Fruit fly (Drosophila melanogaster) whole organism, embryonic: Measurements from ENCODE around the gene CG14221.

Experiments
- Adf1 ChIP-seq: fragments of 200-800 bp; sonication (Bioruptor generic); IDR thresholded peaks from 2 replicates; pipeline ENCODE4 v1.3.6; 2022; ENCODE audit warnings: missing biosample characterization, missing genetic modification characterization
- Blimp-1 ChIP-seq: fragments of 200-800 bp; sonication (Bioruptor generic); optimal IDR thresholded peaks from 3 replicates; lab custom pipeline; 2018; ENCODE audit warnings: missing biosample characterization, missing genetic modification characterization, mild to moderate bottlenecking, moderate library complexity, missing genetic modification reagents
- CG10274 ChIP-seq: fragments of 200-800 bp; sonication (Bioruptor generic); optimal IDR thresholded peaks from 3 replicates; lab custom pipeline; 2017; ENCODE audit warnings: missing biosample characterization, mild to moderate bottlenecking, missing genetic modification characterization
- CG12155 ChIP-seq: fragments of 200-800 bp; sonication (Bioruptor generic); optimal IDR thresholded peaks from 3 replicates; lab custom pipeline; 2016; ENCODE audit warnings: missing biosample characterization, missing genetic modification characterization
- CG12744 ChIP-seq: fragments of 200-800 bp; sonication (Bioruptor generic); optimal IDR thresholded peaks from 2 replicates; lab custom pipeline; 2016; ENCODE audit warnings: missing biosample characterization, missing genetic modification characterization
- CG12942 ChIP-seq: fragments of 200-800 bp; sonication (Bioruptor generic); optimal IDR thresholded peaks from 3 replicates; lab custom pipeline; 2016; ENCODE audit warnings: missing biosample characterization, missing genetic modification characterization
- CG17186 ChIP-seq: fragments of 200-800 bp; sonication (Bioruptor generic); optimal IDR thresholded peaks from 3 replicates; lab custom pipeline; 2017; ENCODE audit warnings: missing biosample characterization, missing genetic modification reagents, missing genetic modification characterization
- CG17328 ChIP-seq: fragments of 200-800 bp; sonication (Bioruptor generic); IDR thresholded peaks from 2 replicates; pipeline ENCODE4 v1.3.6; 2022; ENCODE audit warnings: missing biosample characterization, missing genetic modification characterization
- CG18599 ChIP-seq: fragments of 200-800 bp; sonication (Bioruptor generic); optimal IDR thresholded peaks from 3 replicates; lab custom pipeline; 2017; ENCODE audit warnings: missing biosample characterization, missing genetic modification characterization, mild to moderate bottlenecking, moderate library complexity, missing genetic modification reagents
- CG31441 ChIP-seq: fragments of 200-800 bp; sonication (Bioruptor generic); IDR thresholded peaks from 2 replicates; pipeline ENCODE4 v1.3.6; 2022; ENCODE audit warnings: missing biosample characterization, missing genetic modification characterization
- CG4854 ChIP-seq: fragments of 200-800 bp; sonication (Bioruptor generic); optimal IDR thresholded peaks from 2 replicates; lab custom pipeline; 2016; ENCODE audit warnings: missing biosample characterization, missing genetic modification characterization, inconsistent platforms
- CG7357 ChIP-seq: fragments of 200-800 bp; sonication (Bioruptor generic); IDR thresholded peaks from 3 replicates; pipeline ENCODE4 v1.3.6; 2022; ENCODE audit warnings: missing biosample characterization, missing genetic modification characterization
- CG7963 ChIP-seq: fragments of 200-800 bp; sonication (Bioruptor generic); IDR thresholded peaks from 3 replicates; pipeline ENCODE4 v1.3.6; 2022; ENCODE audit warnings: missing biosample characterization, missing genetic modification characterization; ENCODE audit not compliant: partially characterized antibody
- CG8765 ChIP-seq: fragments of 200-800 bp; sonication (Bioruptor generic); IDR thresholded peaks from 2 replicates; pipeline ENCODE4 v1.3.6; 2022; ENCODE audit warnings: missing biosample characterization, missing genetic modification characterization
- CG9215 ChIP-seq: fragments of 200-800 bp; sonication (Bioruptor generic); IDR thresholded peaks from 2 replicates; pipeline ENCODE4 v1.3.6; 2022; ENCODE audit warnings: missing biosample characterization, missing genetic modification characterization
- CG9817 ChIP-seq: fragments of 200-800 bp; sonication (Bioruptor generic); optimal IDR thresholded peaks from 2 replicates; lab custom pipeline; 2018; ENCODE audit warnings: missing biosample characterization, mild to moderate bottlenecking, missing genetic modification characterization, moderate library complexity
- CoRest ChIP-seq: fragments of 200-800 bp; sonication (Bioruptor generic); optimal IDR thresholded peaks from 3 replicates; lab custom pipeline; 2018; ENCODE audit warnings: missing biosample characterization, mild to moderate bottlenecking, missing genetic modification characterization, moderate library complexity
- D ChIP-seq, 2 experiments: fragments of 200-800 bp in 1 of 2; fragments of >200 bp in 1 of 2; sonication (Bioruptor generic) in 1 of 2; optimal IDR thresholded peaks; 2 replicates in 1 of 2; 3 replicates in 1 of 2; lab custom pipeline; 2017; ENCODE audit warnings: mild to moderate bottlenecking in 1 of 2, missing biosample characterization in 1 of 2, missing genetic modification characterization in 1 of 2, missing genetic modification reagents in 1 of 2
- ERR ChIP-seq: fragments of 200-800 bp; sonication (Bioruptor generic); optimal IDR thresholded peaks from 2 replicates; lab custom pipeline; 2016; ENCODE audit warnings: missing biosample characterization, missing genetic modification characterization
- Ets65A ChIP-seq: fragments of 200-800 bp; sonication (Bioruptor generic); peaks from one replicate; lab custom pipeline; 2016; ENCODE audit warnings: missing biosample characterization, missing genetic modification characterization
- Fer2 ChIP-seq: fragments of 200-800 bp; sonication (Bioruptor generic); optimal IDR thresholded peaks from 2 replicates; lab custom pipeline; 2018; ENCODE audit warnings: missing biosample characterization, mild to moderate bottlenecking, missing genetic modification characterization, moderate library complexity
- GATAe ChIP-seq: fragments of 200-800 bp; sonication (Bioruptor generic); conservative IDR thresholded peaks from 2 replicates; pipeline ENCODE4 v1.3.6; 2022; ENCODE audit warnings: missing biosample characterization, missing genetic modification characterization
- Hr51 ChIP-seq, 2 experiments: fragments of 200-800 bp; sonication (Bioruptor generic); optimal IDR thresholded peaks; 2 replicates in 1 of 2; 3 replicates in 1 of 2; lab custom pipeline; 2016 to 2018; ENCODE audit warnings: missing biosample characterization in 2 of 2, missing genetic modification characterization in 2 of 2, mild to moderate bottlenecking in 1 of 2, moderate library complexity in 1 of 2
- Lpt ChIP-seq: fragments of >200 bp; optimal IDR thresholded peaks from 2 replicates; lab custom pipeline; 2018; ENCODE audit warnings: missing biosample characterization, missing genetic modification characterization
- MTF-1 ChIP-seq: fragments of 200-800 bp; sonication (Bioruptor generic); optimal IDR thresholded peaks from 2 replicates; lab custom pipeline; 2018; ENCODE audit warnings: missing biosample characterization, mild to moderate bottlenecking, missing genetic modification characterization, borderline replicate concordance
- Spps ChIP-seq: fragments of 200-800 bp; sonication (Bioruptor generic); optimal IDR thresholded peaks from 2 replicates; lab custom pipeline; 2018; ENCODE audit warnings: missing biosample characterization, mild to moderate bottlenecking, missing genetic modification characterization
- ab ChIP-seq: fragments of 200-800 bp; sonication (Bioruptor generic); optimal IDR thresholded peaks from 2 replicates; lab custom pipeline; 2016; ENCODE audit warnings: missing biosample characterization, missing genetic modification characterization
- bab2 ChIP-seq: fragments of 200-800 bp; sonication (Bioruptor generic); optimal IDR thresholded peaks from 2 replicates; lab custom pipeline; 2016; ENCODE audit warnings: missing biosample characterization, missing genetic modification characterization
- btn ChIP-seq: fragments of 200-800 bp; sonication (Bioruptor generic); optimal IDR thresholded peaks from 2 replicates; lab custom pipeline; 2016; ENCODE audit warnings: missing biosample characterization, missing genetic modification characterization
- cad ChIP-seq: fragments of >200 bp; optimal IDR thresholded peaks from 2 replicates; lab custom pipeline; 2017; ENCODE audit warnings: missing biosample characterization, missing genetic modification characterization
- ci ChIP-seq: fragments of 200-800 bp; sonication (Bioruptor generic); IDR thresholded peaks from 3 replicates; pipeline ENCODE4 v1.3.6; 2022; ENCODE audit warnings: missing biosample characterization, missing genetic modification characterization
- dan ChIP-seq: fragments of 200-800 bp; sonication (Bioruptor generic); IDR thresholded peaks from 2 replicates; pipeline ENCODE4 v1.3.6; 2022; ENCODE audit warnings: missing biosample characterization, missing genetic modification characterization
- dpn ChIP-seq, 2 experiments: fragments of 200-800 bp; sonication (Bioruptor generic); optimal IDR thresholded peaks; 3 replicates each; lab custom pipeline; 2016; ENCODE audit warnings: missing biosample characterization in 2 of 2, missing genetic modification characterization in 2 of 2
- ems ChIP-seq: fragments of 200-800 bp; sonication (Bioruptor generic); optimal IDR thresholded peaks from 3 replicates; lab custom pipeline; 2016; ENCODE audit warnings: missing biosample characterization, missing genetic modification characterization
- esg ChIP-seq: fragments of 200-800 bp; sonication (Bioruptor generic); conservative IDR thresholded peaks from 2 replicates; pipeline ENCODE4 v1.3.6; 2022; ENCODE audit warnings: missing biosample characterization, missing genetic modification characterization
- gfzf ChIP-seq: fragments of 200-800 bp; sonication (Bioruptor generic); optimal IDR thresholded peaks from 2 replicates; lab custom pipeline; 2016; ENCODE audit warnings: missing biosample characterization, mild to moderate bottlenecking, missing genetic modification characterization, moderate library complexity
- gsb-n ChIP-seq: fragments of 200-800 bp; sonication (Bioruptor generic); optimal IDR thresholded peaks from 3 replicates; lab custom pipeline; 2018; ENCODE audit warnings: missing biosample characterization, mild to moderate bottlenecking, missing genetic modification characterization
- inv ChIP-seq: fragments of 200-800 bp; sonication (Bioruptor generic); IDR thresholded peaks from 2 replicates; pipeline ENCODE4 v1.3.6; 2022; ENCODE audit warnings: missing biosample characterization, missing genetic modification characterization; ENCODE audit not compliant: partially characterized antibody
- jing ChIP-seq: fragments of 200-800 bp; sonication (Bioruptor generic); optimal IDR thresholded peaks from 2 replicates; lab custom pipeline; 2018; ENCODE audit warnings: missing biosample characterization, mild to moderate bottlenecking, missing genetic modification characterization
- lbe ChIP-seq: fragments of 200-800 bp; sonication (Bioruptor generic); optimal IDR thresholded peaks from 2 replicates; lab custom pipeline; 2016; ENCODE audit warnings: missing biosample characterization, mild to moderate bottlenecking, missing genetic modification characterization
- pho ChIP-seq: fragments of 200-800 bp; sonication (Bioruptor generic); optimal IDR thresholded peaks from 2 replicates; lab custom pipeline; 2016; ENCODE audit warnings: missing biosample characterization, missing genetic modification characterization
- ranshi ChIP-seq: fragments of 200-800 bp; sonication (Bioruptor generic); IDR thresholded peaks from 2 replicates; pipeline ENCODE4 v1.3.6; 2022; ENCODE audit warnings: missing biosample characterization, missing genetic modification characterization
- rib ChIP-seq: fragments of 200-800 bp; sonication (Bioruptor generic); IDR thresholded peaks from 2 replicates; pipeline ENCODE4 v1.3.6; 2022; ENCODE audit warnings: missing biosample characterization, missing genetic modification characterization
- sens-2 ChIP-seq: fragments of 200-800 bp; sonication (Bioruptor generic); IDR thresholded peaks from 2 replicates; pipeline ENCODE4 v1.3.6; 2022; ENCODE audit warnings: missing biosample characterization, missing genetic modification characterization
- stc ChIP-seq: fragments of 200-800 bp; sonication (Bioruptor generic); IDR thresholded peaks from 2 replicates; pipeline ENCODE4 v1.3.6; 2022; ENCODE audit warnings: missing biosample characterization, missing genetic modification characterization
- tap ChIP-seq: fragments of 200-800 bp; optimal IDR thresholded peaks from 3 replicates; lab custom pipeline; 2019; ENCODE audit warnings: missing biosample characterization, mild to moderate bottlenecking, missing genetic modification characterization, moderate library complexity
- usp ChIP-seq: fragments of >200 bp; optimal IDR thresholded peaks from 2 replicates; lab custom pipeline; 2017; ENCODE audit warnings: missing biosample characterization, missing genetic modification characterization
- vnd ChIP-seq: fragments of 200-800 bp; sonication (Bioruptor generic); IDR thresholded peaks from 3 replicates; pipeline ENCODE4 v1.3.6; 2022; ENCODE audit warnings: missing biosample characterization, missing genetic modification characterization; ENCODE audit not compliant: partially characterized antibody
- z ChIP-seq: fragments of 200-800 bp; sonication (Bioruptor generic); IDR thresholded peaks from 3 replicates; pipeline ENCODE4 v1.3.6; 2022; ENCODE audit warnings: missing biosample characterization, missing genetic modification characterization

CG14221 gene

dm6 chrX:19637434-19638327, 16.6 kb upstream of the CG14221 start (continued):
- TF ChIP-seq ab (GFP tag; lab: Kevin White, UChicago) (no peak), inv (GFP tag; lab: Robert Waterston, UW) (no peak), CG7963 (GFP tag; lab: Robert Waterston, UW) (no peak), GATAe (GFP tag; lab: Robert Waterston, UW) (no peak), ci (no peak), btn (GFP tag; lab: Kevin White, UChicago) (no peak), CoRest (tag; lab: Kevin White, UChicago) (no peak), CG8765 (GFP tag; lab: Robert Waterston, UW) (no peak; the same call in 1 of the 2 replicates), CG12744 (no peak), jing (GFP tag; lab: Kevin White, UChicago) (no peak), Adf1 (GFP tag; lab: Robert Waterston, UW) (peak; percentile 77), ranshi (GFP tag; lab: Robert Waterston, UW) (no peak), Fer2 (no peak), CG12155 (GFP tag; lab: Kevin White, UChicago) (no peak), tap (tag; lab: Kevin White, UChicago) (no peak), Blimp-1 (GFP tag; lab: Kevin White, UChicago) (no peak), dan (GFP tag; lab: Robert Waterston, UW) (no peak), gfzf (no peak), lbe (GFP tag; lab: Kevin White, UChicago) (no peak), CG17186 (GFP tag; lab: Kevin White, UChicago) (no peak), Hr51 (GFP tag; optimal IDR thresholded peaks at IDR 0.05; lab: Kevin White, UChicago) (no peak), ERR (GFP tag; lab: Kevin White, UChicago) (no peak), CG9817 (tag; lab: Kevin White, UChicago) (no peak), MTF-1 (GFP tag; lab: Kevin White, UChicago) (no peak), cad (GFP tag; lab: Kevin White, UChicago) (no peak), Lpt (GFP tag; lab: Kevin White, UChicago) (no peak), CG17328 (GFP tag; lab: Robert Waterston, UW) (no peak), dpn (GFP tag; optimal IDR thresholded peaks at IDR 0.05; lab: Kevin White, UChicago) (no peak), bab2 (GFP tag; lab: Kevin White, UChicago) (no peak), z (GFP tag; lab: Robert Waterston, UW) (no peak), ems (GFP tag; lab: Kevin White, UChicago) (no peak), CG7357 (GFP tag; lab: Robert Waterston, UW) (no peak), stc (GFP tag; lab: Robert Waterston, UW) (no peak), D (optimal IDR thresholded peaks at IDR 0.05; lab: Kevin White, UChicago) (peak; percentile 19), D (GFP tag; optimal IDR thresholded peaks at IDR 0.05; lab: Kevin White, UChicago) (no peak), CG9215 (GFP tag; lab: Robert Waterston, UW) (no peak), CG31441 (GFP tag; lab: Robert Waterston, UW) (no peak), rib (peak; percentile 34; the same call in 1 of the 2 replicates), CG18599 (GFP tag; lab: Kevin White, UChicago) (peak; percentile 4), CG12942 (GFP tag; lab: Kevin White, UChicago) (no peak), CG4854 (GFP tag; lab: Kevin White, UChicago) (no peak), usp (GFP tag; lab: Kevin White, UChicago) (no peak), Spps (tag; lab: Kevin White, UChicago) (no peak), esg (GFP tag; lab: Robert Waterston, UW) (no peak), gsb-n (tag; lab: Kevin White, UChicago) (no peak), pho (GFP tag; lab: Kevin White, UChicago) (no peak), vnd (no peak), CG10274 (GFP tag; lab: Kevin White, UChicago) (no peak), sens-2 (GFP tag; lab: Robert Waterston, UW) (no peak), Ets65A (no peak)
